Worm (Caenorhabditis elegans) whole organism, young adult: ENCODE measurements around the gene acy-3.
A peak's percentile ranks its signal among the peaks of the same experiment; 100 is the strongest.

ENCODE experiments used
- B0019.2 ChIP-seq: fragments of 200-800 bp; sonication (Bioruptor generic); conservative IDR thresholded peaks from 2 replicates; pipeline ENCODE4 v1.3.6; 2022; ENCODE audit warnings: missing genetic modification reagents, missing genetic modification characterization, missing compliant biosample characterization
- B0261.1 ChIP-seq: sonication (generic microtip); optimal IDR thresholded peaks from 2 replicates; lab custom pipeline; 2016; ENCODE audit warnings: mild to moderate bottlenecking, missing genetic modification characterization, moderate library complexity, missing compliant biosample characterization
- B0336.3 ChIP-seq: fragments of 200-800 bp; sonication (Bioruptor generic); IDR thresholded peaks from 2 replicates; pipeline ENCODE4 v1.3.6; 2022; ENCODE audit warnings: missing genetic modification characterization, missing compliant biosample characterization
- C06A6.2 ChIP-seq: fragments of 200-800 bp; sonication (Bioruptor generic); conservative IDR thresholded peaks from 2 replicates; pipeline ENCODE4 v1.3.6; 2022; ENCODE audit warnings: missing genetic modification characterization, missing compliant biosample characterization
- D2030.7 ChIP-seq: fragments of 200-800 bp; sonication (Bioruptor generic); IDR thresholded peaks from 2 replicates; pipeline ENCODE4 v1.3.6; 2022; ENCODE audit warnings: missing genetic modification reagents, missing genetic modification characterization, missing compliant biosample characterization
- F33H1.4 ChIP-seq: fragments of 200-800 bp; sonication (Bioruptor generic); IDR thresholded peaks from 2 replicates; pipeline ENCODE4 v1.3.6; 2022; ENCODE audit warnings: missing genetic modification reagents, missing genetic modification characterization, missing compliant biosample characterization
- F39B2.1 ChIP-seq: fragments of 200-800 bp; sonication (Bioruptor generic); IDR thresholded peaks from 2 replicates; pipeline ENCODE4 v1.3.6; 2022; ENCODE audit warnings: missing genetic modification reagents, missing genetic modification characterization, missing compliant biosample characterization
- F49E8.2 ChIP-seq: sonication (generic microtip); optimal IDR thresholded peaks from 3 replicates; lab custom pipeline; 2017; ENCODE audit warnings: missing genetic modification characterization, mild to moderate bottlenecking, missing compliant biosample characterization, antibody characterized with exemption, moderate library complexity; ENCODE audit not compliant: insufficient read depth
- F52B5.7 ChIP-seq: sonication (generic microtip); optimal IDR thresholded peaks from 2 replicates; lab custom pipeline; 2016; ENCODE audit warnings: mild to moderate bottlenecking, missing genetic modification characterization, missing compliant biosample characterization
- F57C9.4 ChIP-seq: sonication (generic microtip); optimal IDR thresholded peaks from 2 replicates; lab custom pipeline; 2017; ENCODE audit warnings: mild to moderate bottlenecking, missing genetic modification characterization, missing compliant biosample characterization
- K11D2.4 ChIP-seq: fragments of 200-800 bp; sonication (Bioruptor generic); IDR thresholded peaks from 2 replicates; pipeline ENCODE4 v1.3.6; 2022; ENCODE audit warnings: missing genetic modification reagents, missing genetic modification characterization, missing compliant biosample characterization
- K12H6.12 ChIP-seq: fragments of 200-800 bp; sonication (Bioruptor generic); optimal IDR thresholded peaks from 2 replicates; lab custom pipeline; 2018; ENCODE audit warnings: mild to moderate bottlenecking, missing genetic modification characterization, missing compliant biosample characterization
- T26A5.8 ChIP-seq: sonication (generic microtip); optimal IDR thresholded peaks from 2 replicates; lab custom pipeline; 2016; ENCODE audit warnings: missing genetic modification characterization, missing compliant biosample characterization
- athp-1 ChIP-seq: sonication (generic microtip); optimal IDR thresholded peaks from 2 replicates; lab custom pipeline; 2017; ENCODE audit warnings: mild to moderate bottlenecking, missing genetic modification characterization, missing compliant biosample characterization
- attf-3 ChIP-seq: fragments of 200-800 bp; sonication (Bioruptor generic); conservative IDR thresholded peaks from 2 replicates; pipeline ENCODE4 v1.3.6; 2022; ENCODE audit warnings: missing genetic modification reagents, missing genetic modification characterization, missing compliant biosample characterization
- attf-5 ChIP-seq: fragments of 200-800 bp; sonication (Bioruptor generic); optimal IDR thresholded peaks from 2 replicates; lab custom pipeline; 2018; ENCODE audit warnings: mild to moderate bottlenecking, missing genetic modification characterization, missing compliant biosample characterization
- attf-6 ChIP-seq: fragments of 200-800 bp; sonication (Bioruptor generic); IDR thresholded peaks from 2 replicates; pipeline ENCODE4 v1.3.6; 2022; ENCODE audit warnings: missing genetic modification reagents, missing genetic modification characterization, missing compliant biosample characterization
- ccch-3 ChIP-seq: fragments of 200-800 bp; sonication (Bioruptor generic); optimal IDR thresholded peaks from 2 replicates; lab custom pipeline; 2018; ENCODE audit warnings: mild to moderate bottlenecking, missing genetic modification characterization, missing compliant biosample characterization
- cebp-1 ChIP-seq, 2 experiments: fragments of 200-800 bp in 1 of 2; sonication (Bioruptor generic) in 1 of 2; sonication (generic microtip) in 1 of 2; IDR thresholded peaks in 1 of 2; optimal IDR thresholded peaks in 1 of 2; 2 replicates each; pipeline versions ENCODE4 v1.3.6 to Lab custom; 2017 to 2022; ENCODE audit warnings: missing compliant biosample characterization in 2 of 2, missing genetic modification characterization in 2 of 2, mild to moderate bottlenecking in 1 of 2, missing genetic modification reagents in 1 of 2, moderate library complexity in 1 of 2
- ceh-100 ChIP-seq: fragments of 200-800 bp; sonication (Bioruptor generic); IDR thresholded peaks from 2 replicates; pipeline ENCODE4 v1.3.6; 2022; ENCODE audit warnings: missing genetic modification reagents, missing genetic modification characterization, missing compliant biosample characterization
- ceh-58 ChIP-seq: fragments of 200-800 bp; sonication (Bioruptor generic); IDR thresholded peaks from 2 replicates; pipeline ENCODE4 v1.3.6; 2022; ENCODE audit warnings: missing genetic modification characterization, missing compliant biosample characterization
- dox-1 ChIP-seq: fragments of 200-800 bp; sonication (Bioruptor generic); IDR thresholded peaks from 2 replicates; pipeline ENCODE4 v1.3.6; 2022; ENCODE audit warnings: missing genetic modification reagents, missing genetic modification characterization, missing compliant biosample characterization
- egl-18 ChIP-seq: fragments of 200-800 bp; sonication (Bioruptor generic); IDR thresholded peaks from 2 replicates; pipeline ENCODE4 v1.3.6; 2022; ENCODE audit warnings: missing genetic modification reagents, missing genetic modification characterization, missing compliant biosample characterization
- him-1 ChIP-seq: sonication (generic microtip); optimal IDR thresholded peaks from 2 replicates; lab custom pipeline; 2016; ENCODE audit warnings: missing genotype, missing genetic modification reagents, missing genetic modification characterization, missing compliant biosample characterization
- hmg-1.2 ChIP-seq: fragments of 200-800 bp; sonication (Bioruptor generic); IDR thresholded peaks from 2 replicates; pipeline ENCODE4 v1.3.6; 2022; ENCODE audit warnings: missing genetic modification reagents, missing genetic modification characterization, missing compliant biosample characterization
- hrde-1 ChIP-seq: sonication (generic microtip); optimal IDR thresholded peaks from 2 replicates; lab custom pipeline; 2016; ENCODE audit warnings: missing genetic modification characterization, mild to moderate bottlenecking, missing compliant biosample characterization, moderate library complexity, missing genotype, missing genetic modification reagents, borderline replicate concordance
- lin-40 ChIP-seq: sonication (generic microtip); optimal IDR thresholded peaks from 2 replicates; lab custom pipeline; 2016; ENCODE audit warnings: missing genetic modification characterization, mild to moderate bottlenecking, missing compliant biosample characterization, missing genotype, missing genetic modification reagents
- lsl-1 ChIP-seq: fragments of 200-800 bp; sonication (Bioruptor generic); optimal IDR thresholded peaks from 2 replicates; lab custom pipeline; 2018; ENCODE audit warnings: mild to moderate bottlenecking, missing genetic modification characterization, moderate library complexity, missing compliant biosample characterization
- madf-3 ChIP-seq: fragments of 200-800 bp; sonication (Bioruptor generic); IDR thresholded peaks from 2 replicates; pipeline ENCODE4 v1.3.6; 2022; ENCODE audit warnings: missing genetic modification reagents, missing genetic modification characterization, missing compliant biosample characterization
- madf-6 ChIP-seq: fragments of 200-800 bp; sonication (Bioruptor generic); IDR thresholded peaks from 2 replicates; pipeline ENCODE4 v1.3.6; 2022; ENCODE audit warnings: missing genetic modification reagents, missing genetic modification characterization, missing compliant biosample characterization
- mxl-1 ChIP-seq: sonication (generic microtip); optimal IDR thresholded peaks from 2 replicates; lab custom pipeline; 2016; ENCODE audit warnings: missing genetic modification characterization, missing compliant biosample characterization
- nhr-179 ChIP-seq: sonication (generic microtip); optimal IDR thresholded peaks from 2 replicates; lab custom pipeline; 2016; ENCODE audit warnings: mild to moderate bottlenecking, missing genetic modification characterization, missing compliant biosample characterization
- nhr-80 ChIP-seq: sonication (generic microtip); optimal IDR thresholded peaks from 2 replicates; lab custom pipeline; 2016; ENCODE audit warnings: missing genetic modification characterization, missing compliant biosample characterization
- snpc-3.4 ChIP-seq: sonication (generic microtip); optimal IDR thresholded peaks from 2 replicates; lab custom pipeline; 2017; ENCODE audit warnings: missing genetic modification characterization, mild to moderate bottlenecking, missing compliant biosample characterization, antibody characterized with exemption, moderate library complexity, missing genotype, missing genetic modification reagents
- snpc-4 ChIP-seq, 5 experiments: fragments of 150-350 bp in 1 of 5; sonication (generic microtip) in 4 of 5; optimal IDR thresholded peaks; 2 replicates each; lab custom pipeline; 2014 to 2018; ENCODE audit warnings: missing genetic modification characterization in 5 of 5, missing biosample characterization in 3 of 5, antibody characterized with exemption in 2 of 5, mild to moderate bottlenecking in 2 of 5, missing compliant biosample characterization in 2 of 5, missing genotype in 2 of 5, moderate library complexity in 2 of 5, missing genetic modification reagents in 1 of 5
- somi-1 ChIP-seq: fragments of 200-800 bp; sonication (Bioruptor generic); optimal IDR thresholded peaks from 2 replicates; lab custom pipeline; 2018; ENCODE audit warnings: mild to moderate bottlenecking, missing genetic modification characterization, missing compliant biosample characterization
- sptf-2 ChIP-seq: fragments of 200-800 bp; sonication (Bioruptor generic); optimal IDR thresholded peaks from 2 replicates; lab custom pipeline; 2018; ENCODE audit warnings: mild to moderate bottlenecking, missing genetic modification characterization, missing compliant biosample characterization
- tbx-9 ChIP-seq: sonication (generic microtip); optimal IDR thresholded peaks from 2 replicates; lab custom pipeline; 2016; ENCODE audit warnings: borderline replicate concordance, missing genetic modification characterization, inconsistent platforms, missing compliant biosample characterization
- xnd-1 ChIP-seq: sonication (generic microtip); optimal IDR thresholded peaks from 2 replicates; lab custom pipeline; 2016; ENCODE audit warnings: missing genotype, missing genetic modification reagents, missing genetic modification characterization, missing compliant biosample characterization
- zim-3 ChIP-seq: sonication (generic microtip); optimal IDR thresholded peaks from 2 replicates; lab custom pipeline; 2017; ENCODE audit warnings: mild to moderate bottlenecking, missing genetic modification characterization, moderate library complexity, missing compliant biosample characterization
- ztf-25 ChIP-seq: fragments of 200-800 bp; sonication (Bioruptor generic); IDR thresholded peaks from 2 replicates; pipeline ENCODE4 v1.3.6; 2022; ENCODE audit warnings: missing genetic modification reagents, missing genetic modification characterization, missing compliant biosample characterization
- ztf-26 ChIP-seq: sonication (generic microtip); optimal IDR thresholded peaks from 2 replicates; lab custom pipeline; 2017; ENCODE audit warnings: missing genetic modification characterization, missing compliant biosample characterization
- ztf-3 ChIP-seq: fragments of 200-800 bp; sonication (Bioruptor generic); optimal IDR thresholded peaks from 2 replicates; lab custom pipeline; 2018; ENCODE audit warnings: mild to moderate bottlenecking, missing genetic modification characterization, missing compliant biosample characterization

Gene acy-3

ce11 chrIII:3800240-3800933, 14.1 kb upstream of the acy-3 start, which contains the start of gene mtm-3:
Gene mtm-3, minus strand, starts transcription at chrIII:3800467.
- peak; percentile 7 for TF ChIP-seq F49E8.2 (tag; lab: Kevin White, UChicago)
- TF ChIP-seq ceh-58 (GFP tag; lab: Robert Waterston, UW): no peak
- peak; percentile 64; the same call in 1 of the 2 replicates for TF ChIP-seq madf-6 (GFP tag; lab: Robert Waterston, UW)
- no peak for TF ChIP-seq F39B2.1 (GFP tag; lab: Robert Waterston, UW)
- TF ChIP-seq T26A5.8: no peak
- peak; percentile 10 for TF ChIP-seq nhr-80 (tag; lab: Kevin White, UChicago)
- TF ChIP-seq xnd-1 (tag; lab: Kevin White, UChicago): peak; percentile 36
- TF ChIP-seq lin-40 (tag; lab: Kevin White, UChicago): no peak
- peak; percentile 80 for TF ChIP-seq F33H1.4 (GFP tag; lab: Robert Waterston, UW)
- TF ChIP-seq hrde-1: no peak
- TF ChIP-seq athp-1 (tag; lab: Kevin White, UChicago): no peak
- peak; percentile 75 for TF ChIP-seq lsl-1 (GFP tag; lab: Kevin White, UChicago)
- TF ChIP-seq, all 124 proteins: peak for 6

DNA sequence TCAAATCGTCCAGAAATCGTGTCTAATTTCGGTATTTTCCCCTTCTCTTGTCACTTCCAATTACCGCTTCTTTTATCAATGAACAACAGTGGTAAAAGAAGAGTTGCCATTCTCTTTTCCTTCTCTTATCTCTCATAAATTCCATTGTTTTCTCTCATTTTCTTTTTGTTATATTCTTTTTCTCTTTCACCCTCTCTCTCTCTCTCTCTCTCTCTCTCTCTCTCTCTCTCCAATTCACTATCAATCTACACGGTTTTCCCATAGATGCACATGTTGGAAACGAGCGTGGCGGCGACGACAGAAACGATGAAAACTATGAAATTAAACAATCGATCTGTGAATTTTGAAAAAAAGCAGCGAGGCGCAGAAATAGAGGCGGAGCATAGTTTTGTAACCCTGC, 12.9 kb upstream of the acy-3 start:
- TF ChIP-seq B0261.1 (tag; lab: Kevin White, UChicago) (no peak), ztf-3 (GFP tag; lab: Kevin White, UChicago) (no peak), athp-1 (tag; lab: Kevin White, UChicago) (no peak), K11D2.4 (peak; percentile 46; the same call in 1 of the 2 replicates), him-1 (tag; lab: Kevin White, UChicago) (no peak), attf-5 (GFP tag; lab: Kevin White, UChicago) (peak; percentile 39), nhr-179 (no peak), ztf-25 (GFP tag; lab: Robert Waterston, UW) (no peak), B0019.2 (GFP tag; lab: Robert Waterston, UW) (no peak), ceh-100 (GFP tag; lab: Robert Waterston, UW) (no peak), attf-3 (GFP tag; lab: Robert Waterston, UW) (no peak), F52B5.7 (tag; lab: Kevin White, UChicago) (no peak), snpc-4 (GFP tag; optimal IDR thresholded peaks at IDR 0.05; lab: Kevin White, UChicago) (no peak), snpc-4 (tag; optimal IDR thresholded peaks at IDR 0.05; lab: Kevin White, UChicago) (peak in 1 of 4 experiments; percentile 0), tbx-9 (tag; lab: Kevin White, UChicago) (no peak), zim-3 (tag; lab: Kevin White, UChicago) (no peak), mxl-1 (no peak), nhr-80 (tag; lab: Kevin White, UChicago) (peak; percentile 59), lin-40 (tag; lab: Kevin White, UChicago) (no peak), F39B2.1 (GFP tag; lab: Robert Waterston, UW) (no peak), dox-1 (GFP tag; lab: Robert Waterston, UW) (peak; percentile 56), B0336.3 (GFP tag; lab: Robert Waterston, UW) (peak; percentile 61; the same call in 1 of the 2 replicates), cebp-1 (GFP tag; IDR thresholded peaks at IDR 0.05; lab: Robert Waterston, UW) (no peak), cebp-1 (tag; optimal IDR thresholded peaks at IDR 0.05; lab: Kevin White, UChicago) (peak; percentile 25), attf-6 (GFP tag; lab: Robert Waterston, UW) (no peak), sptf-2 (GFP tag; lab: Kevin White, UChicago) (no peak), ccch-3 (GFP tag; lab: Kevin White, UChicago) (no peak), egl-18 (GFP tag; lab: Robert Waterston, UW) (no peak), D2030.7 (no peak), snpc-3.4 (tag; lab: Kevin White, UChicago) (no peak), F57C9.4 (tag; lab: Kevin White, UChicago) (no peak), F33H1.4 (GFP tag; lab: Robert Waterston, UW) (0 out of 2 replicates have a peak, but pooled peaks have one; percentile 5), C06A6.2 (GFP tag; lab: Robert Waterston, UW) (no peak), ztf-26 (peak; percentile 41), madf-3 (GFP tag; lab: Robert Waterston, UW) (0 out of 2 replicates have a peak, but pooled peaks have one; percentile 21), somi-1 (GFP tag; lab: Kevin White, UChicago) (peak; percentile 39), K12H6.12 (tag; lab: Kevin White, UChicago) (no peak), hmg-1.2 (GFP tag; lab: Robert Waterston, UW) (peak; percentile 42; the same call in 1 of the 2 replicates)
